Worm (Caenorhabditis elegans) whole organism, L4 larva: ENCODE results near the gene dpl-1.

Experiments used
- D1046.2 ChIP-seq: fragments of 200-800 bp; sonication (Bioruptor generic); IDR thresholded peaks from 2 replicates; pipeline ENCODE4 v1.3.6; 2022; ENCODE audit warnings: missing genetic modification characterization, missing compliant biosample characterization
- T26A8.4 ChIP-seq: fragments of 200-800 bp; sonication (Bioruptor generic); IDR thresholded peaks from 2 replicates; pipeline ENCODE4 v1.3.6; 2022; ENCODE audit warnings: missing genetic modification characterization, missing compliant biosample characterization
- Y75B8A.6 ChIP-seq: fragments of 200-800 bp; sonication (Bioruptor generic); IDR thresholded peaks from 2 replicates; pipeline ENCODE4 v1.3.6; 2022; ENCODE audit warnings: missing genetic modification reagents, missing genetic modification characterization, missing compliant biosample characterization
- aha-1 ChIP-seq: fragments of 150-350 bp; peaks from one replicate; lab custom pipeline; 2014; ENCODE audit warnings: missing biosample characterization, missing genetic modification characterization
- ceh-20 ChIP-seq: fragments of 200-800 bp; sonication (Bioruptor generic); IDR thresholded peaks from 2 replicates; pipeline ENCODE4 v1.3.6; 2022; ENCODE audit warnings: missing genetic modification reagents, missing genetic modification characterization, missing compliant biosample characterization
- ceh-28 ChIP-seq: fragments of 150-350 bp; optimal IDR thresholded peaks from 2 replicates; lab custom pipeline; 2014; ENCODE audit warnings: missing biosample characterization, missing genetic modification reagents, missing genetic modification characterization
- ceh-44 ChIP-seq: fragments of 200-800 bp; sonication (Bioruptor generic); IDR thresholded peaks from 2 replicates; pipeline ENCODE4 v1.3.6; 2022; ENCODE audit warnings: missing genetic modification reagents, missing genetic modification characterization, missing compliant biosample characterization
- ceh-82 ChIP-seq: sonication (generic microtip); optimal IDR thresholded peaks from 2 replicates; lab custom pipeline; 2017; ENCODE audit warnings: missing biosample characterization, missing genetic modification characterization
- daf-16 ChIP-seq, 3 experiments: sonication (generic microtip); optimal IDR thresholded peaks; 2 replicates each; lab custom pipeline; 2016 to 2017; ENCODE audit warnings: missing genetic modification characterization in 3 of 3, missing genetic modification reagents in 3 of 3, mild to moderate bottlenecking in 2 of 3, missing compliant biosample characterization in 2 of 3, missing biosample characterization in 1 of 3, moderate library complexity in 1 of 3
- dmd-9 ChIP-seq: fragments of 200-800 bp; sonication (Bioruptor generic); IDR thresholded peaks from 2 replicates; pipeline ENCODE4 v1.3.6; 2022; ENCODE audit warnings: missing genetic modification reagents, missing genetic modification characterization, missing compliant biosample characterization
- dve-1 ChIP-seq: sonication (generic microtip); optimal IDR thresholded peaks from 2 replicates; lab custom pipeline; 2017; ENCODE audit warnings: antibody characterized with exemption, mild to moderate bottlenecking, missing genetic modification characterization, missing compliant biosample characterization; ENCODE audit not compliant: insufficient read depth
- egl-27 ChIP-seq: sonication (generic microtip); optimal IDR thresholded peaks from 3 replicates; lab custom pipeline; 2017; ENCODE audit warnings: missing biosample characterization, missing genetic modification reagents, missing genetic modification characterization
- egl-43 ChIP-seq: fragments of 200-800 bp; sonication (Bioruptor generic); IDR thresholded peaks from 2 replicates; pipeline ENCODE4 v1.3.6; 2022; ENCODE audit warnings: missing genetic modification reagents, missing genetic modification characterization, missing compliant biosample characterization
- hlh-11 ChIP-seq: fragments of 200-800 bp; sonication (Bioruptor generic); optimal IDR thresholded peaks from 2 replicates; lab custom pipeline; 2018; ENCODE audit warnings: mild to moderate bottlenecking, missing genetic modification characterization, missing compliant biosample characterization
- hlh-30 ChIP-seq: sonication (generic microtip); optimal IDR thresholded peaks from 2 replicates; lab custom pipeline; 2017; ENCODE audit warnings: antibody characterized with exemption, mild to moderate bottlenecking, missing genetic modification characterization, missing compliant biosample characterization; ENCODE audit not compliant: insufficient read depth
- lin-13 ChIP-seq: fragments of 150-350 bp; optimal IDR thresholded peaks from 2 replicates; lab custom pipeline; 2014; ENCODE audit warnings: missing biosample characterization, missing genetic modification reagents, missing genetic modification characterization
- lin-39 ChIP-seq: fragments of 150-350 bp; optimal IDR thresholded peaks from 2 replicates; lab custom pipeline; 2014; ENCODE audit warnings: missing biosample characterization, missing genetic modification reagents, missing genetic modification characterization
- lir-3 ChIP-seq: sonication (generic microtip); optimal IDR thresholded peaks from 2 replicates; lab custom pipeline; 2016; ENCODE audit warnings: mild to moderate bottlenecking, missing genetic modification characterization, missing compliant biosample characterization
- lsy-2 ChIP-seq, 2 experiments: fragments of 150-350 bp in 1 of 2; sonication (generic microtip) in 1 of 2; optimal IDR thresholded peaks; 2 replicates each; lab custom pipeline; 2014 to 2017; ENCODE audit warnings: missing biosample characterization in 2 of 2, missing genetic modification characterization in 2 of 2
- madf-5 ChIP-seq, 2 experiments: fragments of 200-800 bp; sonication (Bioruptor generic); IDR thresholded peaks; 2 replicates each; pipeline ENCODE4 v1.3.6; 2022; ENCODE audit warnings: missing compliant biosample characterization in 2 of 2, missing genetic modification characterization in 2 of 2
- mdl-1 ChIP-seq, 2 experiments: fragments of 150-350 bp in 1 of 2; sonication (generic microtip) in 1 of 2; optimal IDR thresholded peaks; 2 replicates each; lab custom pipeline; 2014 to 2017; ENCODE audit warnings: missing biosample characterization in 2 of 2, missing genetic modification characterization in 2 of 2
- mes-2 ChIP-seq: sonication (generic microtip); optimal IDR thresholded peaks from 2 replicates; lab custom pipeline; 2016; ENCODE audit warnings: missing genotype, mild to moderate bottlenecking, missing genetic modification characterization, missing compliant biosample characterization; ENCODE audit not compliant: poor library complexity, severe bottlenecking
- mxl-2 ChIP-seq: fragments of 200-800 bp; sonication (Bioruptor generic); conservative IDR thresholded peaks from 2 replicates; pipeline ENCODE4 v1.3.6; 2022; ENCODE audit warnings: missing genetic modification reagents, missing genetic modification characterization, missing compliant biosample characterization
- mxl-3 ChIP-seq: fragments of 200-800 bp; sonication (Bioruptor generic); optimal IDR thresholded peaks from 2 replicates; lab custom pipeline; 2018; ENCODE audit warnings: mild to moderate bottlenecking, missing genetic modification characterization, missing compliant biosample characterization
- nhr-10 ChIP-seq: fragments of 150-350 bp; optimal IDR thresholded peaks from 2 replicates; lab custom pipeline; 2014; ENCODE audit warnings: missing biosample characterization, missing genetic modification characterization
- nhr-11 ChIP-seq: fragments of 150-350 bp; optimal IDR thresholded peaks from 2 replicates; lab custom pipeline; 2014; ENCODE audit warnings: missing biosample characterization, missing genetic modification characterization
- nhr-25 ChIP-seq: sonication (generic microtip); optimal IDR thresholded peaks from 2 replicates; lab custom pipeline; 2017; ENCODE audit warnings: missing genetic modification characterization, mild to moderate bottlenecking, missing compliant biosample characterization, antibody characterized with exemption, moderate library complexity, borderline replicate concordance; ENCODE audit not compliant: insufficient read depth
- nhr-28 ChIP-seq: fragments of 150-350 bp; optimal IDR thresholded peaks from 2 replicates; lab custom pipeline; 2014; ENCODE audit warnings: missing biosample characterization, missing genetic modification characterization
- nhr-6 ChIP-seq: fragments of 150-350 bp; optimal IDR thresholded peaks from 2 replicates; lab custom pipeline; 2014; ENCODE audit warnings: missing biosample characterization, missing genetic modification characterization
- nhr-77 ChIP-seq: fragments of 150-350 bp; optimal IDR thresholded peaks from 2 replicates; lab custom pipeline; 2014; ENCODE audit warnings: missing biosample characterization, missing genetic modification characterization
- pha-4 ChIP-seq, 2 experiments: fragments of 150-350 bp in 1 of 2; fragments of 200-800 bp in 1 of 2; sonication (Bioruptor generic) in 1 of 2; IDR thresholded peaks in 1 of 2; optimal IDR thresholded peaks in 1 of 2; 2 replicates each; pipeline versions ENCODE4 v1.3.6 to Lab custom; 2014 to 2022; ENCODE audit warnings: missing genetic modification characterization in 2 of 2, missing genetic modification reagents in 2 of 2, missing biosample characterization in 1 of 2, missing compliant biosample characterization in 1 of 2
- pqm-1 ChIP-seq: sonication (generic microtip); optimal IDR thresholded peaks from 2 replicates; lab custom pipeline; 2017; ENCODE audit warnings: missing biosample characterization, missing genetic modification characterization
- rbr-2 ChIP-seq: sonication (generic microtip); optimal IDR thresholded peaks from 2 replicates; lab custom pipeline; 2016; ENCODE audit warnings: missing genotype, missing genetic modification characterization, missing compliant biosample characterization
- saeg-2 ChIP-seq: fragments of 200-800 bp; sonication (Bioruptor generic); IDR thresholded peaks from 2 replicates; pipeline ENCODE4 v1.3.6; 2022; ENCODE audit warnings: missing genetic modification reagents, missing genetic modification characterization, missing compliant biosample characterization
- sdz-12 ChIP-seq: fragments of 200-800 bp; sonication (Bioruptor generic); optimal IDR thresholded peaks from 2 replicates; lab custom pipeline; 2018; ENCODE audit warnings: mild to moderate bottlenecking, missing genetic modification characterization, missing compliant biosample characterization
- set-16 ChIP-seq: fragments of 200-800 bp; sonication (Bioruptor generic); IDR thresholded peaks from 2 replicates; pipeline ENCODE4 v1.3.6; 2022; ENCODE audit warnings: missing genetic modification reagents, missing genetic modification characterization, missing compliant biosample characterization
- snpc-4 ChIP-seq: fragments of 150-350 bp; optimal IDR thresholded peaks from 2 replicates; lab custom pipeline; 2014; ENCODE audit warnings: missing biosample characterization, missing genetic modification characterization
- spr-1 ChIP-seq: sonication (generic microtip); optimal IDR thresholded peaks from 2 replicates; lab custom pipeline; 2016; ENCODE audit warnings: mild to moderate bottlenecking, missing genetic modification characterization, missing compliant biosample characterization
- unc-130 ChIP-seq: sonication (generic microtip); optimal IDR thresholded peaks from 2 replicates; lab custom pipeline; 2016; ENCODE audit warnings: missing genetic modification reagents, missing genetic modification characterization, missing compliant biosample characterization
- unc-39 ChIP-seq: sonication (generic microtip); optimal IDR thresholded peaks from 2 replicates; lab custom pipeline; 2017; ENCODE audit warnings: missing biosample characterization, missing genetic modification characterization
- unc-62 ChIP-seq, 3 experiments: fragments of 150-350 bp in 1 of 3; sonication (generic microtip); optimal IDR thresholded peaks in 2 of 3; peaks in 1 of 3; 1 replicate in 1 of 3; 2 replicates in 2 of 3; lab custom pipeline; 2014 to 2017; ENCODE audit warnings: missing biosample characterization in 3 of 3, missing genetic modification characterization in 3 of 3, missing genetic modification reagents in 3 of 3, missing genotype in 1 of 3
- zfp-2 ChIP-seq: sonication (generic microtip); optimal IDR thresholded peaks from 2 replicates; lab custom pipeline; 2016; ENCODE audit warnings: mild to moderate bottlenecking, missing genetic modification characterization, missing compliant biosample characterization
- zip-11 ChIP-seq: fragments of 200-800 bp; sonication (Bioruptor generic); IDR thresholded peaks from 2 replicates; pipeline ENCODE4 v1.3.6; 2022; ENCODE audit warnings: missing genetic modification characterization, missing compliant biosample characterization
- ztf-11 ChIP-seq: fragments of 150-350 bp; optimal IDR thresholded peaks from 2 replicates; lab custom pipeline; 2014; ENCODE audit warnings: missing biosample characterization, missing genetic modification characterization

The dpl-1 gene

DNA sequence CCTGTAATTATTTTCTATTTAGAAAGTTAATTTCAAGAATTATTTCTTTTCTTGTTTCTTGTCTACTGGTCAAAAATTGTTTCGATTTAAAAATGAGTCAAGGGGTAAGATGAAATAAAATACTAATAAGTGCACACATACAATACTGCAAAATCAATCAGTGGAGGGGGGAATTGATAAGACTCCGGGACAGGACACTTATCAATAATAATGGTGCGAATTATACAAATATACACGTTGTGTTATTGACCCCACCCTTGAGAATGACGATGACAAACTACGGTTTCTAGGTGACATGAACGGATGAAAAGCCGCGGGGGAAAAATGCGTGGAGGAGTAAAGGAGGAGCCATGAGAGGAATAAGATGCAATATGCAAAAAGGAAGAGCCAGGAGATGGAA is 11.4 kb downstream of the dpl-1 start:
- TF ChIP-seq dve-1 (tag; lab: Kevin White, UChicago) = peak; percentile 41
- no peak for TF ChIP-seq daf-16 (GFP tag; optimal IDR thresholded peaks at IDR 0.05; lab: Kevin White, UChicago)
- TF ChIP-seq daf-16 (tag; optimal IDR thresholded peaks at IDR 0.05; lab: Kevin White, UChicago) = peak; percentile 48
- peak; percentile 26 for TF ChIP-seq hlh-11 (tag; lab: Kevin White, UChicago)
- peak; percentile 65 for TF ChIP-seq nhr-28 (tag; lab: Kevin White, UChicago)
- TF ChIP-seq pqm-1 = peak; percentile 85
- TF ChIP-seq mes-2 (tag; lab: Kevin White, UChicago) = peak; percentile 4
- no peak for TF ChIP-seq unc-130 (GFP tag; lab: Kevin White, UChicago)
- TF ChIP-seq nhr-11 (tag; lab: Kevin White, UChicago) = no peak

DNA sequence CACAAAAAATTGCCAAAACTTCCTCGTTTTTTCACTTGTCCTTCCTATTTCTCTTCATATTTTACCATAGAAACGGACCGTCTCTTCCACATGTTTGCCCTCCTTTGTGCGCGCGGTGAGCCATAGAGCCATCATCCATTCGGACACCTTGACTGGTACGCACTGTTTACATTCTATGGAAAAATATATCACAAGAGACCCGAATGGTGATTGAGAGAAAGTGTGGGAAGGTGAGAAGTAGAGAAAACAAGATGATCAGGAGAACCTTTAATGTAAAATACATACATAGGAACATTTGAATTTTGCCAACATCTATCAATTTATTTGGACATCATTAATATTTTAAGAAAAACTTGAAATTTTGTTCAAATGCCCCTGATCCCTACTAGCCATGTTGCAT is 16.2 kb downstream of the dpl-1 start:
- TF ChIP-seq nhr-10 (tag; lab: Kevin White, UChicago) = no peak
- no peak for TF ChIP-seq ceh-82 (tag; lab: Kevin White, UChicago)
- peak; percentile 29 for TF ChIP-seq nhr-6 (tag; lab: Kevin White, UChicago)
- TF ChIP-seq unc-62 (GFP tag; optimal IDR thresholded peaks at IDR 0.05 in 1 of 2; lab: Kevin White, UChicago) = peak in 1 of 2 experiments; percentile 58
- TF ChIP-seq unc-62 (tag; optimal IDR thresholded peaks at IDR 0.05; lab: Kevin White, UChicago) = no peak
- TF ChIP-seq nhr-11 (tag; lab: Kevin White, UChicago) = no peak
- no peak for TF ChIP-seq unc-39 (tag; lab: Kevin White, UChicago)
- no peak for TF ChIP-seq lir-3 (tag; lab: Kevin White, UChicago)
- TF ChIP-seq lin-39 (tag; lab: Kevin White, UChicago) = no peak
- TF ChIP-seq madf-5 (GFP tag; IDR thresholded peaks at IDR 0.05; lab: Robert Waterston, UW) = no peak
- no peak for TF ChIP-seq pha-4 (GFP tag; IDR thresholded peaks at IDR 0.05; lab: Robert Waterston, UW)
- TF ChIP-seq pha-4 (tag; optimal IDR thresholded peaks at IDR 0.05; lab: Kevin White, UChicago) = peak; percentile 87

DNA sequence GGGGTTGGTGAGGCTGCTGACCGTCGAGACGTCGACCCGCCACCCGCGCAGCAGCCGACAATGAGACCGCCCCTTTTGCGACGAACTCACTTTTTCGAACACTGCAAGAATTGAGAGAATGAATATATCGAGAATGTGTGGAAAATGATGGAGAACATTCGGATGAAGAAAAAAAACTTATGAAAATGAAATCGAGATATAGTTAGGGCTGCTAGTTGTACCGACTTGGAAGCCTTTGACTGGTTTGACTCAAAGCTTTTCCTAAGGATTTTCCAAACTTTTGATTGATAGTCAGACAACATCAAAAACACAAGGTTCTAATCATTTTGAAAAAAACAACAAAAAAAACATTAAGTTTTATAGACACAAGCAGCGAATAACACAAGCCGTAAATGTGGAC is 18.7 kb downstream of the dpl-1 start, which contains the start of gene sym-2:
sym-2 (minus strand) TSS at position 101 of the 400 bp plus-strand sequence.
- no peak for TF ChIP-seq Y75B8A.6 (GFP tag; lab: Robert Waterston, UW)
- TF ChIP-seq T26A8.4 = no peak
- TF ChIP-seq saeg-2 (GFP tag; lab: Robert Waterston, UW) = no peak
- TF ChIP-seq unc-39 (tag; lab: Kevin White, UChicago) = no peak
- no peak for TF ChIP-seq egl-43 (GFP tag; lab: Robert Waterston, UW)
- no peak for TF ChIP-seq ceh-20 (GFP tag; lab: Robert Waterston, UW)
- TF ChIP-seq lin-13 (GFP tag; lab: Kevin White, UChicago) = no peak
- TF ChIP-seq snpc-4 (tag; lab: Kevin White, UChicago) = no peak
- no peak for TF ChIP-seq ceh-44 (GFP tag; lab: Robert Waterston, UW)
- TF ChIP-seq sdz-12 (GFP tag; lab: Kevin White, UChicago) = no peak
- TF ChIP-seq zip-11 (GFP tag; lab: Robert Waterston, UW) = no peak
- no peak for TF ChIP-seq ceh-28 (tag; lab: Kevin White, UChicago)
- no peak for TF ChIP-seq lsy-2 (tag; optimal IDR thresholded peaks at IDR 0.05; lab: Kevin White, UChicago)
- no peak for TF ChIP-seq egl-27
- TF ChIP-seq lin-39 (tag; lab: Kevin White, UChicago) = no peak
- no peak for TF ChIP-seq spr-1 (tag; lab: Kevin White, UChicago)
- TF ChIP-seq dmd-9 (GFP tag; lab: Robert Waterston, UW) = no peak
- no peak for TF ChIP-seq dve-1 (tag; lab: Kevin White, UChicago)
- no peak for TF ChIP-seq set-16 (GFP tag; lab: Robert Waterston, UW)

DNA sequence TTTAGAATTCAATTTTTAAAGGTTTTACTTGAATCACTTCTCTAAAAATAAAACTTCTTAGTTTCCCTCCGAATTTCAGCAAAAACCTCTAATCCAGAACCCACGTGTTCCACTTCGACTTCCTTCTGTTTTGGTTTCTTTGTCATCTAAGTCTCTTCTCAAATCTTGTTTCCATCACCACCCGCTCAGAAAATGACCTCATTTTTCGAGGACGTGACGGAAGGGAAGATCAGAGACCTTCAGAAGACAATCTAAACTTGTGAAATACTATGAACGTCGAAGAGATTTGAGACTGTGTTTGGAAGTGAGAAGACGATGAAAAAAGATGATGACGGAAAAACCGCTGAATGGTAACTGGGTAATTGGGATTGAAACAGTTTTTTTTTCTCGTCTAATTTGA is 19.9 kb downstream of the dpl-1 start:
- peak; percentile 22 for TF ChIP-seq nhr-28 (tag; lab: Kevin White, UChicago)
- no peak for TF ChIP-seq mes-2 (tag; lab: Kevin White, UChicago)
- TF ChIP-seq mxl-3 (GFP tag; lab: Kevin White, UChicago) = peak; percentile 73
- no peak for TF ChIP-seq D1046.2 (GFP tag; lab: Robert Waterston, UW)
- no peak for TF ChIP-seq rbr-2 (tag; lab: Kevin White, UChicago)
- TF ChIP-seq ztf-11 = no peak
- TF ChIP-seq hlh-30 (tag; lab: Kevin White, UChicago) = peak; percentile 11
- peak; percentile 70 for TF ChIP-seq aha-1 (tag; lab: Kevin White, UChicago)
- no peak for TF ChIP-seq zfp-2 (tag; lab: Kevin White, UChicago)
- TF ChIP-seq nhr-77 (tag; lab: Kevin White, UChicago) = no peak
- TF ChIP-seq nhr-25 (tag; lab: Kevin White, UChicago) = peak; percentile 34
- no peak for TF ChIP-seq Y75B8A.6 (GFP tag; lab: Robert Waterston, UW)
- no peak for TF ChIP-seq mxl-2 (GFP tag; lab: Robert Waterston, UW)
- TF ChIP-seq lir-3 (tag; lab: Kevin White, UChicago) = no peak
- TF ChIP-seq mdl-1 (tag; optimal IDR thresholded peaks at IDR 0.05; lab: Kevin White, UChicago) = peak in 1 of 2 experiments; percentile 48
